Fruit fly (Drosophila melanogaster): ENCODE measurements around the gene Pcyt2.

Pcyt2 gene

dm6 chr3L:1602064-1602832 is 49.0 kb downstream of the Pcyt2 start, which contains the start of gene CG12104:
TSS of gene CG12104 (minus strand) at chr3L:1602674.
- TF ChIP-seq foxo (GFP tag; optimal IDR thresholded peaks at IDR 0.05), result peak in 1 of 2 experiments; percentile 11
- no peak for TF ChIP-seq sage (GFP tag; optimal IDR thresholded peaks at IDR 0.05)
- TF ChIP-seq h (GFP tag; optimal IDR thresholded peaks at IDR 0.05), result peak; percentile 22
- no peak for TF ChIP-seq Rel (GFP tag; optimal IDR thresholded peaks at IDR 0.05)
- TF ChIP-seq Rel (tag; optimal IDR thresholded peaks at IDR 0.05), result peak; percentile 1

- no peak for TF ChIP-seq br (GFP tag; optimal IDR thresholded peaks at IDR 0.05)
- TF ChIP-seq Myc (optimal IDR thresholded peaks at IDR 0.05), result no peak
- TF ChIP-seq Rel (GFP tag; optimal IDR thresholded peaks at IDR 0.05), result no peak
- no peak for TF ChIP-seq Rel (tag; optimal IDR thresholded peaks at IDR 0.05)
- no peak for TF ChIP-seq Abd-B (GFP tag; optimal IDR thresholded peaks at IDR 0.05)
- no peak for TF ChIP-seq tai (GFP tag; optimal IDR thresholded peaks at IDR 0.05)
- no peak for TF ChIP-seq Jra (GFP tag; optimal IDR thresholded peaks at IDR 0.05)
- no peak for TF ChIP-seq dmrt93B (GFP tag; optimal IDR thresholded peaks at IDR 0.05)
- no peak for TF ChIP-seq dl (GFP tag; optimal IDR thresholded peaks at IDR 0.05; ENCODE audit: insufficient read depth in 1 of 2, partially characterized antibody in 2 of 2)
- TF ChIP-seq Mio (GFP tag; optimal IDR thresholded peaks at IDR 0.05), result no peak
- TF ChIP-seq lola (GFP tag; optimal IDR thresholded peaks at IDR 0.05), result no peak
- TF ChIP-seq Hr83 (GFP tag; optimal IDR thresholded peaks at IDR 0.05; ENCODE audit: poor library complexity, severe bottlenecking), result no peak
- TF ChIP-seq CG32264 (GFP tag; optimal IDR thresholded peaks at IDR 0.05), result no peak
- no peak for TF ChIP-seq Hnf4 (GFP tag; optimal IDR thresholded peaks at IDR 0.05)
- no peak for TF ChIP-seq OdsH (GFP tag; optimal IDR thresholded peaks at IDR 0.05)
- no peak for TF ChIP-seq pan (optimal IDR thresholded peaks at IDR 0.05)
These were observed 49.5 kb downstream of the Pcyt2 start, which contains the start of the genes CG18170 and CG33791 for dm6 chr3L:1602833-1603128. TSS of gene CG18170 (plus strand) at chr3L:1602954. TSS of gene CG33791 (plus strand) at chr3L:1602954.

All from whole organism, wandering third instar larva.